Worm (Caenorhabditis elegans): ENCODE measurements around the gene nhr-57.

- no peak for TF ChIP-seq lin-39 (tag; optimal IDR thresholded peaks at IDR 0.05)
- no peak for TF ChIP-seq unc-39 (tag; optimal IDR thresholded peaks at IDR 0.05)
- TF ChIP-seq pha-4 (tag; optimal IDR thresholded peaks at IDR 0.05) = no peak
- TF ChIP-seq R02D3.7 (tag; optimal IDR thresholded peaks at IDR 0.05) = no peak
Observed at ce11 chrV:4144205-4144604, 12.5 kb downstream of the nhr-57 start, which contains the start of gene Y45G5AL.1.
